Fruit fly (Drosophila melanogaster) whole organism, embryonic: ENCODE results near the gene CG10185.
A peak's percentile ranks its signal among the peaks of the same experiment; 100 is the strongest.

Experiments used
- B-H2 ChIP-seq: fragments of 200-800 bp; sonication (Bioruptor generic); optimal IDR thresholded peaks from 2 replicates; lab custom pipeline; 2018; ENCODE audit warnings: missing biosample characterization, mild to moderate bottlenecking, missing genetic modification characterization
- CG10366 ChIP-seq: fragments of 200-800 bp; sonication (Bioruptor generic); IDR thresholded peaks from 2 replicates; pipeline ENCODE4 v1.3.6; 2022; ENCODE audit warnings: missing biosample characterization, missing genetic modification characterization
- CG15269 ChIP-seq: fragments of 200-800 bp; sonication (Bioruptor generic); optimal IDR thresholded peaks from 2 replicates; lab custom pipeline; 2018; ENCODE audit warnings: missing biosample characterization, mild to moderate bottlenecking, missing genetic modification characterization, moderate library complexity
- CG15696 ChIP-seq: fragments of 200-800 bp; sonication (Bioruptor generic); optimal IDR thresholded peaks from 2 replicates; lab custom pipeline; 2019; ENCODE audit warnings: missing biosample characterization, mild to moderate bottlenecking, missing genetic modification characterization, moderate library complexity
- CG1647 ChIP-seq: fragments of 200-800 bp; sonication (Bioruptor generic); optimal IDR thresholded peaks from 3 replicates; lab custom pipeline; 2016; ENCODE audit warnings: missing biosample characterization, missing genetic modification characterization
- CG18476 ChIP-seq: fragments of 200-800 bp; sonication (Bioruptor generic); optimal IDR thresholded peaks from 2 replicates; lab custom pipeline; 2016; ENCODE audit warnings: missing biosample characterization, mild to moderate bottlenecking, missing genetic modification characterization
- CG18619 ChIP-seq: fragments of 200-800 bp; sonication (Bioruptor generic); optimal IDR thresholded peaks from 3 replicates; lab custom pipeline; 2017; ENCODE audit warnings: missing biosample characterization, mild to moderate bottlenecking, missing genetic modification characterization
- CG2129 ChIP-seq: fragments of 200-800 bp; sonication (Bioruptor generic); IDR thresholded peaks from 2 replicates; pipeline ENCODE4 v1.3.6; 2022; ENCODE audit warnings: missing biosample characterization, missing genetic modification characterization; ENCODE audit not compliant: partially characterized antibody
- CG33213 ChIP-seq: fragments of 200-800 bp; sonication (Bioruptor generic); optimal IDR thresholded peaks from 3 replicates; lab custom pipeline; 2016; ENCODE audit warnings: missing biosample characterization, missing genetic modification characterization
- CG33557 ChIP-seq: fragments of 200-800 bp; sonication (Bioruptor generic); optimal IDR thresholded peaks from 2 replicates; lab custom pipeline; 2019; ENCODE audit warnings: missing biosample characterization, mild to moderate bottlenecking, missing genetic modification characterization, moderate library complexity
- CG4617 ChIP-seq: fragments of 200-800 bp; sonication (Bioruptor generic); optimal IDR thresholded peaks from 3 replicates; lab custom pipeline; 2016; ENCODE audit warnings: missing biosample characterization, missing genetic modification characterization, borderline replicate concordance
- CG4820 ChIP-seq: fragments of 200-800 bp; sonication (Bioruptor generic); optimal IDR thresholded peaks from 3 replicates; lab custom pipeline; 2016; ENCODE audit warnings: missing biosample characterization, missing genetic modification characterization
- CG6254 ChIP-seq: fragments of 200-800 bp; sonication (Bioruptor generic); optimal IDR thresholded peaks from 3 replicates; lab custom pipeline; 2017; ENCODE audit warnings: mild to moderate bottlenecking, missing biosample characterization, missing genetic modification reagents, missing genetic modification characterization
- CG6813 ChIP-seq: fragments of 200-800 bp; sonication (Bioruptor generic); optimal IDR thresholded peaks from 2 replicates; lab custom pipeline; 2017; ENCODE audit warnings: missing biosample characterization, missing genetic modification characterization, mild to moderate bottlenecking, moderate library complexity, missing genetic modification reagents
- CG8089 ChIP-seq: fragments of 200-800 bp; sonication (Bioruptor generic); optimal IDR thresholded peaks from 3 replicates; lab custom pipeline; 2016; ENCODE audit warnings: missing biosample characterization, missing genetic modification characterization
- CG8924 ChIP-seq: fragments of 200-800 bp; optimal IDR thresholded peaks from 3 replicates; lab custom pipeline; 2019; ENCODE audit warnings: missing biosample characterization, mild to moderate bottlenecking, missing genetic modification characterization, moderate library complexity
- CG8944 ChIP-seq: fragments of 200-800 bp; sonication (Bioruptor generic); optimal IDR thresholded peaks from 3 replicates; lab custom pipeline; 2016; ENCODE audit warnings: missing biosample characterization, missing genetic modification characterization
- CG9215 ChIP-seq: fragments of 200-800 bp; sonication (Bioruptor generic); IDR thresholded peaks from 2 replicates; pipeline ENCODE4 v1.3.6; 2022; ENCODE audit warnings: missing biosample characterization, missing genetic modification characterization
- CHES-1-like ChIP-seq: fragments of 200-800 bp; sonication (Bioruptor generic); optimal IDR thresholded peaks from 2 replicates; lab custom pipeline; 2016; ENCODE audit warnings: missing biosample characterization, missing genetic modification characterization
- CkIIα-i1 ChIP-seq: fragments of 200-800 bp; sonication (Bioruptor generic); IDR thresholded peaks from 2 replicates; pipeline ENCODE4 v1.3.6; 2022; ENCODE audit warnings: missing biosample characterization, missing genetic modification characterization
- D ChIP-seq, 2 experiments: fragments of 200-800 bp in 1 of 2; fragments of >200 bp in 1 of 2; sonication (Bioruptor generic) in 1 of 2; optimal IDR thresholded peaks; 2 replicates in 1 of 2; 3 replicates in 1 of 2; lab custom pipeline; 2017; ENCODE audit warnings: mild to moderate bottlenecking in 1 of 2, missing biosample characterization in 1 of 2, missing genetic modification characterization in 1 of 2, missing genetic modification reagents in 1 of 2
- Dip3 ChIP-seq: fragments of 200-800 bp; sonication (Bioruptor generic); optimal IDR thresholded peaks from 3 replicates; lab custom pipeline; 2016; ENCODE audit warnings: missing biosample characterization, missing genetic modification characterization
- Dll ChIP-seq: fragments of 200-800 bp; sonication (Bioruptor generic); IDR thresholded peaks from 4 replicates; pipeline ENCODE4 v1.3.6; 2022; ENCODE audit warnings: missing biosample characterization, missing genetic modification characterization; ENCODE audit not compliant: partially characterized antibody
- H15 ChIP-seq: fragments of 200-800 bp; sonication (Bioruptor generic); IDR thresholded peaks from 3 replicates; pipeline ENCODE4 v1.3.6; 2022; ENCODE audit warnings: missing biosample characterization, missing genetic modification characterization
- Hey ChIP-seq: fragments of 200-800 bp; sonication (Bioruptor generic); optimal IDR thresholded peaks from 3 replicates; lab custom pipeline; 2018; ENCODE audit warnings: missing biosample characterization, mild to moderate bottlenecking, missing genetic modification characterization
- Hmr ChIP-seq: fragments of 200-800 bp; sonication (Bioruptor generic); optimal IDR thresholded peaks from 3 replicates; lab custom pipeline; 2017; ENCODE audit warnings: mild to moderate bottlenecking, missing biosample characterization, missing genetic modification reagents, missing genetic modification characterization
- Hsf ChIP-seq: fragments of 200-800 bp; sonication (Bioruptor generic); optimal IDR thresholded peaks from 3 replicates; lab custom pipeline; 2016; ENCODE audit warnings: missing biosample characterization, missing genetic modification characterization
- Lhr ChIP-seq: fragments of 200-800 bp; sonication (Bioruptor generic); optimal IDR thresholded peaks from 3 replicates; lab custom pipeline; 2017; ENCODE audit warnings: mild to moderate bottlenecking, missing biosample characterization, missing genetic modification reagents, missing genetic modification characterization
- Lim3 ChIP-seq: fragments of 200-800 bp; sonication (Bioruptor generic); IDR thresholded peaks from 2 replicates; pipeline ENCODE4 v1.3.6; 2022; ENCODE audit warnings: missing biosample characterization, missing genetic modification characterization
- Nf-YB ChIP-seq: fragments of 200-800 bp; sonication (Bioruptor generic); optimal IDR thresholded peaks from 3 replicates; lab custom pipeline; 2019; ENCODE audit warnings: missing biosample characterization, mild to moderate bottlenecking, missing genetic modification characterization, moderate library complexity
- Poxn ChIP-seq: fragments of 200-800 bp; sonication (Bioruptor generic); IDR thresholded peaks from 2 replicates; pipeline ENCODE4 v1.3.6; 2022; ENCODE audit warnings: missing biosample characterization, missing genetic modification characterization
- Rx ChIP-seq: fragments of 200-800 bp; sonication (Bioruptor generic); IDR thresholded peaks from 2 replicates; pipeline ENCODE4 v1.3.6; 2022; ENCODE audit warnings: missing biosample characterization, missing genetic modification characterization
- cato ChIP-seq: fragments of 200-800 bp; sonication (Bioruptor generic); optimal IDR thresholded peaks from 2 replicates; lab custom pipeline; 2016; ENCODE audit warnings: missing biosample characterization, missing genetic modification characterization, borderline replicate concordance
- chn ChIP-seq: fragments of 200-800 bp; sonication (Bioruptor generic); optimal IDR thresholded peaks from 2 replicates; lab custom pipeline; 2016; ENCODE audit warnings: missing biosample characterization, missing genetic modification characterization
- esg ChIP-seq: fragments of 200-800 bp; sonication (Bioruptor generic); conservative IDR thresholded peaks from 2 replicates; pipeline ENCODE4 v1.3.6; 2022; ENCODE audit warnings: missing biosample characterization, missing genetic modification characterization
- fd64A ChIP-seq: fragments of 200-800 bp; sonication (Bioruptor generic); optimal IDR thresholded peaks from 3 replicates; lab custom pipeline; 2018; ENCODE audit warnings: missing biosample characterization, mild to moderate bottlenecking, missing genetic modification characterization
- gfzf ChIP-seq: fragments of 200-800 bp; sonication (Bioruptor generic); optimal IDR thresholded peaks from 2 replicates; lab custom pipeline; 2016; ENCODE audit warnings: missing biosample characterization, mild to moderate bottlenecking, missing genetic modification characterization, moderate library complexity
- hth ChIP-seq: fragments of >200 bp; optimal IDR thresholded peaks from 2 replicates; lab custom pipeline; 2017; ENCODE audit warnings: inconsistent platforms
- kah ChIP-seq: fragments of 200-800 bp; sonication (Bioruptor generic); optimal IDR thresholded peaks from 2 replicates; lab custom pipeline; 2018; ENCODE audit warnings: missing biosample characterization, mild to moderate bottlenecking, missing genetic modification characterization
- kni ChIP-seq: fragments of 200-800 bp; sonication (Bioruptor generic); optimal IDR thresholded peaks from 3 replicates; lab custom pipeline; 2017; ENCODE audit warnings: mild to moderate bottlenecking, missing biosample characterization, missing genetic modification reagents, missing genetic modification characterization
- knrl ChIP-seq: fragments of 200-800 bp; sonication (Bioruptor generic); IDR thresholded peaks from 3 replicates; pipeline ENCODE4 v1.3.6; 2022; ENCODE audit warnings: missing biosample characterization, missing genetic modification characterization; ENCODE audit not compliant: partially characterized antibody
- lbe ChIP-seq: fragments of 200-800 bp; sonication (Bioruptor generic); optimal IDR thresholded peaks from 2 replicates; lab custom pipeline; 2016; ENCODE audit warnings: missing biosample characterization, mild to moderate bottlenecking, missing genetic modification characterization
- p53 ChIP-seq: fragments of 200-800 bp; sonication (Bioruptor generic); optimal IDR thresholded peaks from 2 replicates; lab custom pipeline; 2016; ENCODE audit warnings: missing biosample characterization, missing genetic modification characterization
- psq ChIP-seq: fragments of 200-800 bp; sonication (Bioruptor generic); optimal IDR thresholded peaks from 2 replicates; lab custom pipeline; 2017; ENCODE audit warnings: missing biosample characterization, missing genetic modification characterization
- slp2 ChIP-seq: fragments of 200-800 bp; sonication (Bioruptor generic); optimal IDR thresholded peaks from 2 replicates; lab custom pipeline; 2016; ENCODE audit warnings: missing biosample characterization, missing genetic modification characterization
- sna ChIP-seq: fragments of 200-800 bp; sonication (Bioruptor generic); IDR thresholded peaks from 2 replicates; pipeline ENCODE4 v1.3.6; 2022; ENCODE audit warnings: missing biosample characterization, missing genetic modification characterization; ENCODE audit not compliant: partially characterized antibody
- sr ChIP-seq: fragments of 200-800 bp; sonication (Bioruptor generic); IDR thresholded peaks from 3 replicates; pipeline ENCODE4 v1.3.6; 2022; ENCODE audit warnings: missing biosample characterization, missing genetic modification characterization
- tna ChIP-seq: fragments of 200-800 bp; sonication (Bioruptor generic); IDR thresholded peaks from 2 replicates; pipeline ENCODE4 v1.3.6; 2022; ENCODE audit warnings: missing biosample characterization, missing genetic modification characterization; ENCODE audit not compliant: partially characterized antibody
- vnd ChIP-seq: fragments of 200-800 bp; sonication (Bioruptor generic); IDR thresholded peaks from 3 replicates; pipeline ENCODE4 v1.3.6; 2022; ENCODE audit warnings: missing biosample characterization, missing genetic modification characterization; ENCODE audit not compliant: partially characterized antibody

The CG10185 gene

dm6 chr3R:16025587-16026223 lies 41.7 kb downstream of the CG10185 start, which contains the start of gene pnr (continued):
- TF ChIP-seq Nf-YB, result peak; percentile 99
- TF ChIP-seq CG1647 (GFP tag; lab: Kevin White, UChicago), result no peak
- TF ChIP-seq CG15269 (tag; lab: Kevin White, UChicago), result no peak
- TF ChIP-seq vnd (GFP tag; lab: Robert Waterston, UW), result no peak
- TF ChIP-seq Dip3 (GFP tag; lab: Kevin White, UChicago), result no peak
- no peak for TF ChIP-seq CG33213 (GFP tag; lab: Kevin White, UChicago)
- peak; percentile 39; the same call in 1 of the 2 replicates for TF ChIP-seq sna
- TF ChIP-seq Dll, result 0 out of 4 replicates have a peak, but pooled peaks have one; percentile 32
- TF ChIP-seq slp2 (GFP tag; lab: Kevin White, UChicago), result no peak
- TF ChIP-seq CG10366 (GFP tag; lab: Robert Waterston, UW), result no peak
- no peak for TF ChIP-seq CG18619
- TF ChIP-seq Hmr, result no peak
- no peak for TF ChIP-seq CG18476 (GFP tag; lab: Kevin White, UChicago)
- TF ChIP-seq CG8924 (tag; lab: Kevin White, UChicago), result no peak
- no peak for TF ChIP-seq cato (GFP tag; lab: Kevin White, UChicago)
- peak; percentile 42 for TF ChIP-seq Hey
- no peak for TF ChIP-seq knrl (GFP tag; lab: Robert Waterston, UW)
- no peak for TF ChIP-seq CG8089 (GFP tag; lab: Kevin White, UChicago)
- peak; percentile 25 for TF ChIP-seq CG6813 (GFP tag; lab: Kevin White, UChicago)
- no peak for TF ChIP-seq CG9215 (GFP tag; lab: Robert Waterston, UW)
- TF ChIP-seq fd64A (GFP tag; lab: Kevin White, UChicago), result peak; percentile 51
- no peak for TF ChIP-seq Lhr (GFP tag; lab: Kevin White, UChicago)
- no peak for TF ChIP-seq B-H2 (GFP tag; lab: Kevin White, UChicago)
- no peak for TF ChIP-seq CHES-1-like
- no peak for TF ChIP-seq CG8944 (GFP tag; lab: Kevin White, UChicago)
- peak; percentile 26 for TF ChIP-seq CG6254 (GFP tag; lab: Kevin White, UChicago)
- no peak for TF ChIP-seq CG15696 (tag; lab: Kevin White, UChicago)
- no peak for TF ChIP-seq CG4617 (GFP tag; lab: Kevin White, UChicago)
- peak; percentile 5 for TF ChIP-seq gfzf (GFP tag; lab: Kevin White, UChicago)
- no peak for TF ChIP-seq esg
- TF ChIP-seq tna (GFP tag; lab: Robert Waterston, UW), result 0 out of 2 replicates have a peak, but pooled peaks have one; percentile 38
- no peak for TF ChIP-seq psq (GFP tag; lab: Kevin White, UChicago)
- TF ChIP-seq sr (GFP tag; lab: Robert Waterston, UW), result peak; percentile 34; the same call in 1 of the 3 replicates
- no peak for TF ChIP-seq CkIIα-i1
- peak; percentile 30 for TF ChIP-seq CG33557 (GFP tag; lab: Kevin White, UChicago)
- TF ChIP-seq kah (GFP tag; lab: Kevin White, UChicago), result no peak
- peak; percentile 51 for TF ChIP-seq kni (GFP tag; lab: Kevin White, UChicago)
- no peak for TF ChIP-seq H15 (GFP tag; lab: Robert Waterston, UW)
- peak; percentile 8 for TF ChIP-seq lbe (GFP tag; lab: Kevin White, UChicago)
- TF ChIP-seq Hsf (GFP tag; lab: Kevin White, UChicago), result no peak
- no peak; the same call in 1 of the 2 replicates for TF ChIP-seq Lim3 (GFP tag; lab: Robert Waterston, UW)
- TF ChIP-seq hth (lab: Kevin White, UChicago), result no peak
- TF ChIP-seq D (optimal IDR thresholded peaks at IDR 0.05; lab: Kevin White, UChicago), result peak; percentile 66
- TF ChIP-seq D (GFP tag; optimal IDR thresholded peaks at IDR 0.05; lab: Kevin White, UChicago), result no peak
- 0 out of 2 replicates have a peak, but pooled peaks have one; percentile 4 for TF ChIP-seq Rx (GFP tag; lab: Robert Waterston, UW)
- no peak for TF ChIP-seq CG2129 (GFP tag; lab: Robert Waterston, UW)
- peak; percentile 33 for TF ChIP-seq chn (GFP tag; lab: Kevin White, UChicago)
- no peak for TF ChIP-seq Poxn (GFP tag; lab: Robert Waterston, UW)
- no peak for TF ChIP-seq CG4820 (GFP tag; lab: Kevin White, UChicago)
- TF ChIP-seq p53, result no peak
